Fruit fly (Drosophila melanogaster) whole organism, embryonic: Measurements from ENCODE around the gene CG13893.

Experiments
- ATbp ChIP-seq: fragments of 200-800 bp; sonication (Bioruptor generic); optimal IDR thresholded peaks from 2 replicates; lab custom pipeline; 2017; ENCODE audit warnings: missing biosample characterization, mild to moderate bottlenecking, missing genetic modification characterization, missing genetic modification reagents
- Adf1 ChIP-seq: fragments of 200-800 bp; sonication (Bioruptor generic); IDR thresholded peaks from 2 replicates; pipeline ENCODE4 v1.3.6; 2022; ENCODE audit warnings: missing biosample characterization, missing genetic modification characterization
- Bdp1 ChIP-seq: fragments of 200-800 bp; sonication (Bioruptor generic); optimal IDR thresholded peaks from 3 replicates; lab custom pipeline; 2016; ENCODE audit warnings: missing biosample characterization, missing genetic modification characterization
- Bgb ChIP-seq: fragments of 200-800 bp; sonication (Bioruptor generic); IDR thresholded peaks from 2 replicates; pipeline ENCODE4 v1.3.6; 2022; ENCODE audit warnings: missing biosample characterization, missing genetic modification characterization; ENCODE audit not compliant: partially characterized antibody
- CG10543 ChIP-seq: fragments of 200-800 bp; sonication (Bioruptor generic); optimal IDR thresholded peaks from 3 replicates; lab custom pipeline; 2017; ENCODE audit warnings: missing biosample characterization, mild to moderate bottlenecking, missing genetic modification characterization, moderate library complexity
- CG10979 ChIP-seq: fragments of 200-800 bp; sonication (Bioruptor generic); optimal IDR thresholded peaks from 2 replicates; lab custom pipeline; 2018; ENCODE audit warnings: missing biosample characterization, mild to moderate bottlenecking, missing genetic modification characterization, moderate library complexity
- CG11093 ChIP-seq: fragments of 200-800 bp; sonication (Bioruptor generic); IDR thresholded peaks from 3 replicates; pipeline ENCODE4 v1.3.6; 2022; ENCODE audit warnings: missing biosample characterization, missing genetic modification characterization
- CG13123 ChIP-seq: fragments of 200-800 bp; sonication (Bioruptor generic); optimal IDR thresholded peaks from 2 replicates; lab custom pipeline; 2016; ENCODE audit warnings: missing biosample characterization, missing genetic modification characterization
- CG14050 ChIP-seq: fragments of 200-800 bp; sonication (Bioruptor generic); IDR thresholded peaks from 3 replicates; pipeline ENCODE4 v1.3.6; 2022; ENCODE audit warnings: missing biosample characterization, missing genetic modification characterization
- CG17361 ChIP-seq: fragments of 200-800 bp; sonication (Bioruptor generic); IDR thresholded peaks from 3 replicates; pipeline ENCODE4 v1.3.6; 2022; ENCODE audit warnings: missing biosample characterization, missing genetic modification characterization
- CG2889 ChIP-seq: fragments of 200-800 bp; sonication (Bioruptor generic); IDR thresholded peaks from 3 replicates; pipeline ENCODE4 v1.3.6; 2022; ENCODE audit warnings: missing biosample characterization, missing genetic modification characterization
- CG3726 ChIP-seq: fragments of 200-800 bp; sonication (Bioruptor generic); IDR thresholded peaks from 3 replicates; pipeline ENCODE4, ENCODE4 v1.3.6; 2022; ENCODE audit warnings: missing biosample characterization, missing genetic modification characterization
- CG5953 ChIP-seq: fragments of 200-800 bp; sonication (Bioruptor generic); IDR thresholded peaks from 2 replicates; pipeline ENCODE4 v1.3.6; 2022; ENCODE audit warnings: missing biosample characterization, missing genetic modification characterization
- CG7357 ChIP-seq: fragments of 200-800 bp; sonication (Bioruptor generic); IDR thresholded peaks from 3 replicates; pipeline ENCODE4 v1.3.6; 2022; ENCODE audit warnings: missing biosample characterization, missing genetic modification characterization
- CG8290 ChIP-seq, 3 experiments: fragments of 200-800 bp; sonication (Bioruptor generic); optimal IDR thresholded peaks; 2 replicates each; lab custom pipeline; 2016 to 2019; ENCODE audit warnings: missing biosample characterization in 3 of 3, missing genetic modification characterization in 3 of 3, mild to moderate bottlenecking in 2 of 3, moderate library complexity in 1 of 3
- CG8765 ChIP-seq: fragments of 200-800 bp; sonication (Bioruptor generic); IDR thresholded peaks from 2 replicates; pipeline ENCODE4 v1.3.6; 2022; ENCODE audit warnings: missing biosample characterization, missing genetic modification characterization
- CG9215 ChIP-seq: fragments of 200-800 bp; sonication (Bioruptor generic); IDR thresholded peaks from 2 replicates; pipeline ENCODE4 v1.3.6; 2022; ENCODE audit warnings: missing biosample characterization, missing genetic modification characterization
- Dad ChIP-seq: fragments of 200-800 bp; sonication (Bioruptor generic); optimal IDR thresholded peaks from 3 replicates; lab custom pipeline; 2016; ENCODE audit warnings: missing biosample characterization, missing genetic modification characterization
- Deaf1 ChIP-seq: fragments of 200-800 bp; optimal IDR thresholded peaks from 3 replicates; lab custom pipeline; 2019; ENCODE audit warnings: missing biosample characterization, mild to moderate bottlenecking, missing genetic modification characterization, moderate library complexity
- Drgx ChIP-seq: fragments of 200-800 bp; sonication (Bioruptor generic); IDR thresholded peaks from 2 replicates; pipeline ENCODE4 v1.3.6; 2022; ENCODE audit warnings: missing biosample characterization, missing genetic modification characterization
- Fer1 ChIP-seq: fragments of 200-800 bp; sonication (Bioruptor generic); optimal IDR thresholded peaks from 2 replicates; lab custom pipeline; 2017; ENCODE audit warnings: missing biosample characterization, mild to moderate bottlenecking, missing genetic modification characterization
- GATAe ChIP-seq: fragments of 200-800 bp; sonication (Bioruptor generic); conservative IDR thresholded peaks from 2 replicates; pipeline ENCODE4 v1.3.6; 2022; ENCODE audit warnings: missing biosample characterization, missing genetic modification characterization
- Hr78 ChIP-seq, 2 experiments: fragments of 200-800 bp in 1 of 2; fragments of >200 bp in 1 of 2; sonication (Bioruptor generic) in 1 of 2; optimal IDR thresholded peaks; 2 replicates each; lab custom pipeline; 2017 to 2019; ENCODE audit warnings: missing biosample characterization in 2 of 2, missing genetic modification characterization in 2 of 2, mild to moderate bottlenecking in 1 of 2, moderate library complexity in 1 of 2
- Lpt ChIP-seq: fragments of >200 bp; optimal IDR thresholded peaks from 2 replicates; lab custom pipeline; 2018; ENCODE audit warnings: missing biosample characterization, missing genetic modification characterization
- MBD-R2 ChIP-seq: fragments of 200-800 bp; sonication (Bioruptor generic); IDR thresholded peaks from 2 replicates; pipeline ENCODE4 v1.3.6; 2022; ENCODE audit warnings: missing biosample characterization, missing genetic modification characterization
- Mes4 ChIP-seq: fragments of 200-800 bp; sonication (Bioruptor generic); optimal IDR thresholded peaks from 2 replicates; lab custom pipeline; 2016; ENCODE audit warnings: missing biosample characterization, missing genetic modification characterization
- NC2β ChIP-seq: fragments of 200-800 bp; sonication (Bioruptor generic); optimal IDR thresholded peaks from 2 replicates; lab custom pipeline; 2016; ENCODE audit warnings: missing biosample characterization, missing genetic modification characterization
- NK7.1 ChIP-seq: fragments of 200-800 bp; sonication (Bioruptor generic); optimal IDR thresholded peaks from 3 replicates; lab custom pipeline; 2016; ENCODE audit warnings: missing biosample characterization, missing genetic modification characterization
- Pdp1 ChIP-seq, 2 experiments: fragments of 200-800 bp; sonication (Bioruptor generic); optimal IDR thresholded peaks; 3 replicates each; lab custom pipeline; 2016; ENCODE audit warnings: missing biosample characterization in 2 of 2, missing genetic modification characterization in 2 of 2, mild to moderate bottlenecking in 1 of 2, moderate library complexity in 1 of 2
- Sry-β ChIP-seq: fragments of 200-800 bp; sonication (Bioruptor generic); optimal IDR thresholded peaks from 2 replicates; lab custom pipeline; 2018; ENCODE audit warnings: missing biosample characterization, mild to moderate bottlenecking, missing genetic modification characterization, moderate library complexity
- Sry-δ ChIP-seq: fragments of 200-800 bp; sonication (Bioruptor generic); optimal IDR thresholded peaks from 2 replicates; lab custom pipeline; 2016; ENCODE audit warnings: missing biosample characterization, missing genetic modification characterization
- Tbp ChIP-seq: fragments of >200 bp; optimal IDR thresholded peaks from 2 replicates; lab custom pipeline; 2018; ENCODE audit warnings: missing biosample characterization, missing genetic modification characterization
- ac ChIP-seq: fragments of 200-800 bp; sonication (Bioruptor generic); optimal IDR thresholded peaks from 3 replicates; lab custom pipeline; 2017; ENCODE audit warnings: missing biosample characterization, mild to moderate bottlenecking, missing genetic modification characterization
- ara ChIP-seq: fragments of 200-800 bp; sonication (Bioruptor generic); IDR thresholded peaks from 2 replicates; pipeline ENCODE4 v1.3.6; 2022; ENCODE audit warnings: missing biosample characterization, missing genetic modification characterization
- bcd ChIP-seq: fragments of 200-800 bp; sonication (Bioruptor generic); optimal IDR thresholded peaks from 2 replicates; lab custom pipeline; 2017; ENCODE audit warnings: missing biosample characterization, mild to moderate bottlenecking, missing genetic modification characterization
- ci ChIP-seq: fragments of 200-800 bp; sonication (Bioruptor generic); IDR thresholded peaks from 3 replicates; pipeline ENCODE4 v1.3.6; 2022; ENCODE audit warnings: missing biosample characterization, missing genetic modification characterization
- danr ChIP-seq: fragments of 200-800 bp; sonication (Bioruptor generic); IDR thresholded peaks from 2 replicates; pipeline ENCODE4 v1.3.6; 2022; ENCODE audit warnings: missing biosample characterization, missing genetic modification characterization
- dati ChIP-seq: fragments of 200-800 bp; sonication (Bioruptor generic); IDR thresholded peaks from 2 replicates; pipeline ENCODE4 v1.3.6; 2022; ENCODE audit warnings: missing biosample characterization, missing genetic modification characterization
- dysf ChIP-seq: fragments of 200-800 bp; sonication (Bioruptor generic); IDR thresholded peaks from 3 replicates; pipeline ENCODE4 v1.3.6; 2022; ENCODE audit warnings: missing biosample characterization, missing genetic modification characterization
- eve ChIP-seq, 2 experiments: fragments of >200 bp; optimal IDR thresholded peaks; 2 replicates each; lab custom pipeline; 2017; ENCODE audit warnings: missing biosample characterization in 2 of 2, missing genetic modification characterization in 2 of 2
- grn ChIP-seq: fragments of 200-800 bp; sonication (Bioruptor generic); optimal IDR thresholded peaks from 3 replicates; lab custom pipeline; 2017; ENCODE audit warnings: missing biosample characterization, missing genetic modification characterization
- her ChIP-seq: fragments of 200-800 bp; sonication (Bioruptor generic); optimal IDR thresholded peaks from 2 replicates; lab custom pipeline; 2016; ENCODE audit warnings: missing biosample characterization, missing genetic modification characterization
- jigr1 ChIP-seq: fragments of 200-800 bp; sonication (Bioruptor generic); IDR thresholded peaks from 3 replicates; pipeline ENCODE4 v1.3.6; 2022; ENCODE audit warnings: missing biosample characterization, missing genetic modification characterization
- ken ChIP-seq: fragments of 200-800 bp; sonication (Bioruptor generic); IDR thresholded peaks from 3 replicates; pipeline ENCODE4 v1.3.6; 2022; ENCODE audit warnings: missing biosample characterization, missing genetic modification characterization
- mirr ChIP-seq: fragments of 200-800 bp; sonication (Bioruptor generic); optimal IDR thresholded peaks from 3 replicates; lab custom pipeline; 2018; ENCODE audit warnings: missing biosample characterization, mild to moderate bottlenecking, missing genetic modification characterization
- odd ChIP-seq: fragments of 200-800 bp; sonication (Bioruptor generic); optimal IDR thresholded peaks from 2 replicates; lab custom pipeline; 2017; ENCODE audit warnings: missing biosample characterization, mild to moderate bottlenecking, missing genetic modification characterization
- p53 ChIP-seq: fragments of 200-800 bp; sonication (Bioruptor generic); optimal IDR thresholded peaks from 2 replicates; lab custom pipeline; 2016; ENCODE audit warnings: missing biosample characterization, missing genetic modification characterization
- psq ChIP-seq: fragments of 200-800 bp; sonication (Bioruptor generic); optimal IDR thresholded peaks from 2 replicates; lab custom pipeline; 2017; ENCODE audit warnings: missing biosample characterization, missing genetic modification characterization
- run ChIP-seq: fragments of 200-800 bp; sonication (Bioruptor generic); optimal IDR thresholded peaks from 3 replicates; lab custom pipeline; 2018; ENCODE audit warnings: missing biosample characterization, mild to moderate bottlenecking, missing genetic modification characterization
- schlank ChIP-seq: fragments of 200-800 bp; sonication (Bioruptor generic); optimal IDR thresholded peaks from 2 replicates; lab custom pipeline; 2018; ENCODE audit warnings: missing biosample characterization, mild to moderate bottlenecking, missing genetic modification characterization
- sens ChIP-seq: fragments of 200-800 bp; sonication (Bioruptor generic); peaks from one replicate; lab custom pipeline; 2016; ENCODE audit warnings: missing biosample characterization, missing genetic modification characterization
- slou ChIP-seq: fragments of 200-800 bp; sonication (Bioruptor generic); optimal IDR thresholded peaks from 3 replicates; lab custom pipeline; 2016; ENCODE audit warnings: missing biosample characterization, missing genetic modification characterization

The CG13893 gene

DNA sequence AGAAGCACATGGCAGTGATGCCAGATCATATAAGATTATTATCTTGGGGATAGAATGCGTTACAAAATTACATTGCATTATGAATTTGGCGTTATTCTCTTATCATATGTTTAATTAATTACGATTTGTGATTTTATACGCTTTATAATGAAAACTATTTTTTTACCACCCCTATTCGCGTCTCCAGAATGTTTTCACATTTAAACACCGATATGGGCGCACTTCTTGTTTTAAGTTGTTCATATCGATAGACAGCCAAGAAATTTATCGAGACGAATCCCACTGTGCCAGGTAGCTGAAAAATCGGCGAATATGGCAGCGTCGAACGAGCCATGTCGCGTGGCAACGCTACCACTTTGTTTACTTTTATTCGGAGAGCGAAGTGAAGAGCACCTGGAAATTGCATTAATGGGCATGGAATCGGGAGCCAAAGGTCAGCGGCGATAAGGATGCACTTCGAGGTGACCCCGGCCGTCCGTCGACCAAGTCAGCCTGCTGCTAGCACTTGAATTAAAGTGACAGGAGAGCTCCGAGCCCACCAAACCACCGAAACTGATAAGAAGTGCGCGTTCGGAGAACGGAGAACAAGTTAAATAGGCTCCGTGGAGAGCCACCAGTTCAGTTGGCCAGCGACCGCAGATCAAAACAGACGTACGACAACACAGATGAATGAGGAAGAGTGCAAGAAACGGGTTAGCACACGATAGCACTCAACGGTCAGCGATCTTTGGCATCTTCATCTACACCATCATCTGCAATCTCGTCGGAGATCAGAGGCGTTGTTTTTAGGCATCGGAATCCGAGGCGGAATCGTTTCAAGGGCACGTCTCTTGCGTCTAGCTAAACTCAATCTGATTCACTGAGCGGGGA, 44.6 kb upstream of the CG13893 start, which contains the start of gene Gale (continued):
- TF ChIP-seq CG14050 (GFP tag; lab: Robert Waterston, UW) (no peak), ci (GFP tag; lab: Robert Waterston, UW) (peak; percentile 48; the same call in 1 of the 3 replicates), CG8765 (no peak), Dad (GFP tag; lab: Kevin White, UChicago) (peak; percentile 30), CG9215 (no peak), p53 (GFP tag; lab: Kevin White, UChicago) (no peak), Sry-β (GFP tag; lab: Kevin White, UChicago) (no peak), Tbp (GFP tag; lab: Kevin White, UChicago) (no peak), eve (GFP tag; optimal IDR thresholded peaks at IDR 0.05; lab: Kevin White, UChicago) (no peak), odd (GFP tag; lab: Kevin White, UChicago) (no peak), CG3726 (GFP tag; lab: Robert Waterston, UW) (no peak), dysf (GFP tag; lab: Robert Waterston, UW) (0 out of 3 replicates have a peak, but pooled peaks have one; percentile 13), CG7357 (GFP tag; lab: Robert Waterston, UW) (no peak), ATbp (GFP tag; lab: Kevin White, UChicago) (no peak), bcd (GFP tag; lab: Kevin White, UChicago) (no peak), Mes4 (GFP tag; lab: Kevin White, UChicago) (no peak), ken (no peak), ac (GFP tag; lab: Kevin White, UChicago) (no peak), ara (GFP tag; lab: Robert Waterston, UW) (no peak), dati (GFP tag; lab: Robert Waterston, UW) (no peak), Bdp1 (no peak), sens (GFP tag; lab: Kevin White, UChicago) (peak; percentile 65), CG5953 (GFP tag; lab: Robert Waterston, UW) (no peak), mirr (GFP tag; lab: Kevin White, UChicago) (peak; percentile 11), CG13123 (GFP tag; lab: Kevin White, UChicago) (no peak), Drgx (GFP tag; lab: Robert Waterston, UW) (0 out of 2 replicates have a peak, but pooled peaks have one; percentile 17), NK7.1 (no peak), CG10979 (no peak), schlank (tag; lab: Kevin White, UChicago) (no peak), Bgb (GFP tag; lab: Robert Waterston, UW) (peak; percentile 75), Sry-δ (GFP tag; lab: Kevin White, UChicago) (peak; percentile 61), CG11093 (GFP tag; lab: Robert Waterston, UW) (no peak), GATAe (GFP tag; lab: Robert Waterston, UW) (peak; percentile 58), Fer1 (GFP tag; lab: Kevin White, UChicago) (peak; percentile 24), CG17361 (GFP tag; lab: Robert Waterston, UW) (no peak), CG10543 (GFP tag; lab: Kevin White, UChicago) (peak; percentile 63), CG2889 (no peak), MBD-R2 (GFP tag; lab: Robert Waterston, UW) (peak; percentile 61), psq (no peak), Adf1 (GFP tag; lab: Robert Waterston, UW) (peak; percentile 7; the same call in 1 of the 2 replicates)

DNA sequence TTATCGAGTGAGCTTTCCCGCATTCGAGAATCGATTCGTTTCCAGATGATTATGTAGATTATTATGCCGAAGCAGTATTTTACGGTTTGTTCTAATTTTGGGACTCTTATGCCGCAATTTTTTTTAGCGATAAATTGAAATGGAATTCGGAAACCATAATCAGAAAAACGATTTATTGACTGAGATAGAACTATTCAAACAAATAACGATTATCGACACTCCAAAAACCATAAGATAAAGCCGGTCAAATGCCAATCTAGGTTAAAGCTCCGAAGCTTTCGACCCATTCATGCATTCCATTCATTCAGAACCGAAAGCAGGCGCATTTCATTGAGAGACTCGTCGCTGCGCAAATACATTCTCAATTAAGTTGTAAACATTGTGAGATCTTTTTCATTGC, 43.7 kb upstream of the CG13893 start:
- TF ChIP-seq Pdp1 (GFP tag; optimal IDR thresholded peaks at IDR 0.05; lab: Kevin White, UChicago) (peak in 1 of 2 experiments; percentile 23), Lpt (GFP tag; lab: Kevin White, UChicago) (no peak), run (peak; percentile 65), CG17361 (GFP tag; lab: Robert Waterston, UW) (no peak), Deaf1 (peak; percentile 31), her (GFP tag; lab: Kevin White, UChicago) (no peak), Hr78 (GFP tag; optimal IDR thresholded peaks at IDR 0.05; lab: Kevin White, UChicago) (peak in 1 of 2 experiments; percentile 88), NC2β (GFP tag; lab: Kevin White, UChicago) (no peak), slou (GFP tag; lab: Kevin White, UChicago) (no peak), grn (GFP tag; lab: Kevin White, UChicago) (peak; percentile 61), jigr1 (GFP tag; lab: Robert Waterston, UW) (no peak), danr (GFP tag; lab: Robert Waterston, UW) (no peak), CG8290 (GFP tag; optimal IDR thresholded peaks at IDR 0.05; lab: Kevin White, UChicago) (no peak), CG8290 (tag; optimal IDR thresholded peaks at IDR 0.05; lab: Kevin White, UChicago) (no peak)
